Fruit fly (Drosophila melanogaster) whole organism, embryonic: ENCODE measurements around the gene sNPF-R.

Source experiments
- Awh ChIP-seq: fragments of 200-800 bp; sonication (Bioruptor generic); IDR thresholded peaks from 2 replicates; pipeline ENCODE4, ENCODE4 v1.3.6; 2022; ENCODE audit warnings: missing biosample characterization, missing genetic modification characterization
- BEAF-32 ChIP-seq: fragments of 200-800 bp; sonication (Bioruptor generic); optimal IDR thresholded peaks from 3 replicates; lab custom pipeline; 2017; ENCODE audit warnings: missing biosample characterization, missing genetic modification characterization, mild to moderate bottlenecking, moderate library complexity, missing genetic modification reagents
- Bdp1 ChIP-seq: fragments of 200-800 bp; sonication (Bioruptor generic); optimal IDR thresholded peaks from 3 replicates; lab custom pipeline; 2016; ENCODE audit warnings: missing biosample characterization, missing genetic modification characterization
- CG10366 ChIP-seq: fragments of 200-800 bp; sonication (Bioruptor generic); IDR thresholded peaks from 2 replicates; pipeline ENCODE4 v1.3.6; 2022; ENCODE audit warnings: missing biosample characterization, missing genetic modification characterization
- CG11695 ChIP-seq: fragments of 200-800 bp; sonication (Bioruptor generic); IDR thresholded peaks from 3 replicates; pipeline ENCODE4 v1.3.6; 2022; ENCODE audit warnings: missing biosample characterization, missing genetic modification characterization
- CG13296 ChIP-seq: fragments of 200-800 bp; sonication (Bioruptor generic); optimal IDR thresholded peaks from 3 replicates; lab custom pipeline; 2018; ENCODE audit warnings: missing biosample characterization, mild to moderate bottlenecking, missing genetic modification characterization
- CG14014 ChIP-seq: fragments of 200-800 bp; sonication (Bioruptor generic); IDR thresholded peaks from 2 replicates; pipeline ENCODE4 v1.3.6; 2022; ENCODE audit warnings: missing biosample characterization, missing genetic modification characterization
- CG15073 ChIP-seq: fragments of 200-800 bp; sonication (Bioruptor generic); optimal IDR thresholded peaks from 2 replicates; lab custom pipeline; 2016; ENCODE audit warnings: missing biosample characterization, missing genetic modification characterization
- CG15269 ChIP-seq: fragments of 200-800 bp; sonication (Bioruptor generic); optimal IDR thresholded peaks from 2 replicates; lab custom pipeline; 2018; ENCODE audit warnings: missing biosample characterization, mild to moderate bottlenecking, missing genetic modification characterization, moderate library complexity
- CG17361 ChIP-seq: fragments of 200-800 bp; sonication (Bioruptor generic); IDR thresholded peaks from 3 replicates; pipeline ENCODE4 v1.3.6; 2022; ENCODE audit warnings: missing biosample characterization, missing genetic modification characterization
- CG2120 ChIP-seq: fragments of 200-800 bp; sonication (Bioruptor generic); optimal IDR thresholded peaks from 3 replicates; lab custom pipeline; 2016; ENCODE audit warnings: missing biosample characterization, missing genetic modification characterization
- CG3065 ChIP-seq: fragments of 200-800 bp; sonication (Bioruptor generic); optimal IDR thresholded peaks from 2 replicates; lab custom pipeline; 2016; ENCODE audit warnings: missing biosample characterization, missing genetic modification characterization
- CG3281 ChIP-seq: fragments of 200-800 bp; sonication (Bioruptor generic); optimal IDR thresholded peaks from 3 replicates; lab custom pipeline; 2017; ENCODE audit warnings: missing biosample characterization, mild to moderate bottlenecking, missing genetic modification characterization
- CG33213 ChIP-seq: fragments of 200-800 bp; sonication (Bioruptor generic); optimal IDR thresholded peaks from 3 replicates; lab custom pipeline; 2016; ENCODE audit warnings: missing biosample characterization, missing genetic modification characterization
- CG34422 ChIP-seq: fragments of 200-800 bp; sonication (Bioruptor generic); IDR thresholded peaks from 3 replicates; pipeline ENCODE4 v1.3.6; 2022; ENCODE audit warnings: missing biosample characterization, missing genetic modification characterization
- CG8281 ChIP-seq: fragments of 200-800 bp; sonication (Bioruptor generic); optimal IDR thresholded peaks from 2 replicates; lab custom pipeline; 2018; ENCODE audit warnings: missing biosample characterization, mild to moderate bottlenecking, missing genetic modification characterization, moderate library complexity
- CG8290 ChIP-seq, 3 experiments: fragments of 200-800 bp; sonication (Bioruptor generic); optimal IDR thresholded peaks; 2 replicates each; lab custom pipeline; 2016 to 2019; ENCODE audit warnings: missing biosample characterization in 3 of 3, missing genetic modification characterization in 3 of 3, mild to moderate bottlenecking in 2 of 3, moderate library complexity in 1 of 3
- CTCF ChIP-seq: fragments of 200-800 bp; sonication (Bioruptor generic); optimal IDR thresholded peaks from 2 replicates; lab custom pipeline; 2017; ENCODE audit warnings: missing biosample characterization, mild to moderate bottlenecking, missing genetic modification characterization, moderate library complexity
- CoRest ChIP-seq: fragments of 200-800 bp; sonication (Bioruptor generic); optimal IDR thresholded peaks from 3 replicates; lab custom pipeline; 2018; ENCODE audit warnings: missing biosample characterization, mild to moderate bottlenecking, missing genetic modification characterization, moderate library complexity
- CrebB ChIP-seq: fragments of 200-800 bp; sonication (Bioruptor generic); optimal IDR thresholded peaks from 3 replicates; lab custom pipeline; 2018; ENCODE audit warnings: missing biosample characterization, mild to moderate bottlenecking, missing genetic modification characterization
- Deaf1 ChIP-seq: fragments of 200-800 bp; optimal IDR thresholded peaks from 3 replicates; lab custom pipeline; 2019; ENCODE audit warnings: missing biosample characterization, mild to moderate bottlenecking, missing genetic modification characterization, moderate library complexity
- Dfd ChIP-seq, 2 experiments: fragments of >200 bp; optimal IDR thresholded peaks; 2 replicates each; lab custom pipeline; 2017; ENCODE audit warnings: missing biosample characterization in 2 of 2, missing genetic modification characterization in 2 of 2
- Ets65A ChIP-seq: fragments of 200-800 bp; sonication (Bioruptor generic); peaks from one replicate; lab custom pipeline; 2016; ENCODE audit warnings: missing biosample characterization, missing genetic modification characterization
- Fer3 ChIP-seq: fragments of 200-800 bp; sonication (Bioruptor generic); optimal IDR thresholded peaks from 2 replicates; lab custom pipeline; 2018; ENCODE audit warnings: missing biosample characterization, mild to moderate bottlenecking, missing genetic modification characterization, moderate library complexity
- H2.0 ChIP-seq: fragments of 200-800 bp; sonication (Bioruptor generic); IDR thresholded peaks from 2 replicates; pipeline ENCODE4 v1.3.6; 2022; ENCODE audit warnings: missing biosample characterization, missing genetic modification characterization
- HHEX ChIP-seq: fragments of 200-800 bp; sonication (Bioruptor generic); optimal IDR thresholded peaks from 3 replicates; lab custom pipeline; 2017; ENCODE audit warnings: missing biosample characterization, mild to moderate bottlenecking, missing genetic modification characterization, missing genetic modification reagents
- Hmr ChIP-seq: fragments of 200-800 bp; sonication (Bioruptor generic); optimal IDR thresholded peaks from 3 replicates; lab custom pipeline; 2017; ENCODE audit warnings: mild to moderate bottlenecking, missing biosample characterization, missing genetic modification reagents, missing genetic modification characterization
- Kr ChIP-seq: fragments of 200-800 bp; sonication (Bioruptor generic); optimal IDR thresholded peaks from 2 replicates; lab custom pipeline; 2017; ENCODE audit warnings: missing biosample characterization, mild to moderate bottlenecking, missing genetic modification characterization
- Lpt ChIP-seq: fragments of >200 bp; optimal IDR thresholded peaks from 2 replicates; lab custom pipeline; 2018; ENCODE audit warnings: missing biosample characterization, missing genetic modification characterization
- Mes4 ChIP-seq: fragments of 200-800 bp; sonication (Bioruptor generic); optimal IDR thresholded peaks from 2 replicates; lab custom pipeline; 2016; ENCODE audit warnings: missing biosample characterization, missing genetic modification characterization
- Oli ChIP-seq: fragments of 200-800 bp; sonication (Bioruptor generic); optimal IDR thresholded peaks from 2 replicates; lab custom pipeline; 2018; ENCODE audit warnings: missing biosample characterization, mild to moderate bottlenecking, missing genetic modification characterization, moderate library complexity
- Sin3A ChIP-seq: fragments of >200 bp; optimal IDR thresholded peaks from 2 replicates; lab custom pipeline; 2018
- Six4 ChIP-seq: fragments of 200-800 bp; sonication (Bioruptor generic); optimal IDR thresholded peaks from 2 replicates; lab custom pipeline; 2016; ENCODE audit warnings: missing biosample characterization, missing genetic modification characterization
- Spps ChIP-seq: fragments of 200-800 bp; sonication (Bioruptor generic); optimal IDR thresholded peaks from 2 replicates; lab custom pipeline; 2018; ENCODE audit warnings: missing biosample characterization, mild to moderate bottlenecking, missing genetic modification characterization
- Xbp1 ChIP-seq: fragments of 200-800 bp; sonication (Bioruptor generic); optimal IDR thresholded peaks from 3 replicates; lab custom pipeline; 2016; ENCODE audit warnings: missing biosample characterization, mild to moderate bottlenecking, missing genetic modification characterization
- bowl ChIP-seq: fragments of 200-800 bp; sonication (Bioruptor generic); IDR thresholded peaks from 2 replicates; pipeline ENCODE4 v1.3.6; 2022; ENCODE audit warnings: missing biosample characterization, missing genetic modification characterization
- corto ChIP-seq: fragments of 200-800 bp; sonication (Bioruptor generic); optimal IDR thresholded peaks from 2 replicates; lab custom pipeline; 2016; ENCODE audit warnings: missing biosample characterization, mild to moderate bottlenecking, missing genetic modification characterization, moderate library complexity
- crc ChIP-seq: fragments of 200-800 bp; sonication (Bioruptor generic); optimal IDR thresholded peaks from 2 replicates; lab custom pipeline; 2016; ENCODE audit warnings: missing biosample characterization, missing genetic modification characterization
- dmrt11E ChIP-seq: fragments of 200-800 bp; sonication (Bioruptor generic); optimal IDR thresholded peaks from 3 replicates; lab custom pipeline; 2018; ENCODE audit warnings: missing biosample characterization, mild to moderate bottlenecking, missing genetic modification characterization, moderate library complexity
- ewg ChIP-seq: fragments of 200-800 bp; sonication (Bioruptor generic); optimal IDR thresholded peaks from 3 replicates; lab custom pipeline; 2017; ENCODE audit warnings: mild to moderate bottlenecking, missing biosample characterization, missing genetic modification reagents, missing genetic modification characterization
- insv ChIP-seq, 2 experiments: fragments of 200-800 bp; sonication (Bioruptor generic); optimal IDR thresholded peaks; 3 replicates each; lab custom pipeline; 2016 to 2018; ENCODE audit warnings: missing biosample characterization in 2 of 2, missing genetic modification characterization in 2 of 2
- jumu ChIP-seq: fragments of 200-800 bp; sonication (Bioruptor generic); optimal IDR thresholded peaks from 3 replicates; lab custom pipeline; 2016; ENCODE audit warnings: missing biosample characterization, missing genetic modification characterization
- kni ChIP-seq: fragments of 200-800 bp; sonication (Bioruptor generic); optimal IDR thresholded peaks from 3 replicates; lab custom pipeline; 2017; ENCODE audit warnings: mild to moderate bottlenecking, missing biosample characterization, missing genetic modification reagents, missing genetic modification characterization
- knrl ChIP-seq: fragments of 200-800 bp; sonication (Bioruptor generic); IDR thresholded peaks from 3 replicates; pipeline ENCODE4 v1.3.6; 2022; ENCODE audit warnings: missing biosample characterization, missing genetic modification characterization; ENCODE audit not compliant: partially characterized antibody
- pb ChIP-seq: fragments of 200-800 bp; sonication (Bioruptor generic); optimal IDR thresholded peaks from 3 replicates; lab custom pipeline; 2016; ENCODE audit warnings: missing biosample characterization, missing genetic modification characterization
- peb ChIP-seq: fragments of 200-800 bp; sonication (Bioruptor generic); IDR thresholded peaks from 2 replicates; pipeline ENCODE4 v1.3.6; 2022; ENCODE audit warnings: missing biosample characterization, missing genetic modification characterization
- pnt ChIP-seq: fragments of 200-800 bp; sonication (Bioruptor generic); optimal IDR thresholded peaks from 3 replicates; lab custom pipeline; 2016; ENCODE audit warnings: missing biosample characterization, missing genetic modification characterization
- sd ChIP-seq: fragments of 200-800 bp; sonication (Bioruptor generic); optimal IDR thresholded peaks from 3 replicates; lab custom pipeline; 2018; ENCODE audit warnings: missing biosample characterization, mild to moderate bottlenecking, missing genetic modification characterization, moderate library complexity
- seq ChIP-seq: fragments of 200-800 bp; sonication (Bioruptor generic); IDR thresholded peaks from 2 replicates; pipeline ENCODE4 v1.3.6; 2022; ENCODE audit warnings: missing biosample characterization, missing genetic modification characterization
- shn ChIP-seq: fragments of 200-800 bp; sonication (Bioruptor generic); optimal IDR thresholded peaks from 3 replicates; lab custom pipeline; 2016; ENCODE audit warnings: missing biosample characterization, missing genetic modification characterization
- slou ChIP-seq: fragments of 200-800 bp; sonication (Bioruptor generic); optimal IDR thresholded peaks from 3 replicates; lab custom pipeline; 2016; ENCODE audit warnings: missing biosample characterization, missing genetic modification characterization
- twi ChIP-seq: fragments of 200-800 bp; optimal IDR thresholded peaks from 2 replicates; lab custom pipeline; 2019; ENCODE audit warnings: missing biosample characterization, mild to moderate bottlenecking, missing genetic modification characterization, moderate library complexity
- wor ChIP-seq: fragments of 200-800 bp; sonication (Bioruptor generic); IDR thresholded peaks from 2 replicates; pipeline ENCODE4 v1.3.6; 2022; ENCODE audit warnings: missing biosample characterization, missing genetic modification characterization

Gene sNPF-R

dm6 chr3L:20062546-20062945 lies 26.3 kb downstream of the sNPF-R start (continued):
- TF ChIP-seq CoRest (tag; lab: Kevin White, UChicago) (no peak), CG13296 (GFP tag; lab: Kevin White, UChicago) (no peak), Mes4 (GFP tag; lab: Kevin White, UChicago) (no peak), H2.0 (GFP tag; lab: Robert Waterston, UW) (no peak), Sin3A (lab: Kevin White, UChicago) (no peak), Fer3 (tag; lab: Kevin White, UChicago) (no peak), kni (GFP tag; lab: Kevin White, UChicago) (no peak), Six4 (GFP tag; lab: Kevin White, UChicago) (no peak), Hmr (peak; percentile 55), Awh (GFP tag; lab: Robert Waterston, UW) (no peak), CG14014 (no peak), pnt (GFP tag; lab: Kevin White, UChicago) (no peak), insv (GFP tag; optimal IDR thresholded peaks at IDR 0.05; lab: Kevin White, UChicago) (no peak), Dfd (GFP tag; optimal IDR thresholded peaks at IDR 0.05; lab: Kevin White, UChicago) (no peak), Spps (no peak), HHEX (GFP tag; lab: Kevin White, UChicago) (no peak), CG8290 (GFP tag; optimal IDR thresholded peaks at IDR 0.05; lab: Kevin White, UChicago) (no peak), CG8290 (tag; optimal IDR thresholded peaks at IDR 0.05; lab: Kevin White, UChicago) (no peak), Oli (tag; lab: Kevin White, UChicago) (no peak), Deaf1 (tag; lab: Kevin White, UChicago) (no peak), CG17361 (GFP tag; lab: Robert Waterston, UW) (no peak), wor (no peak), BEAF-32 (GFP tag; lab: Kevin White, UChicago) (no peak), shn (GFP tag; lab: Kevin White, UChicago) (no peak), seq (GFP tag; lab: Robert Waterston, UW) (0 out of 2 replicates have a peak, but pooled peaks have one; percentile 54), CG3281 (GFP tag; lab: Kevin White, UChicago) (peak; percentile 28), CG33213 (GFP tag; lab: Kevin White, UChicago) (no peak), CTCF (GFP tag; lab: Kevin White, UChicago) (no peak), sd (tag; lab: Kevin White, UChicago) (no peak), CG15269 (tag; lab: Kevin White, UChicago) (peak; percentile 34), CG3065 (GFP tag; lab: Kevin White, UChicago) (no peak), Kr (GFP tag; lab: Kevin White, UChicago) (no peak), Lpt (no peak), jumu (GFP tag; lab: Kevin White, UChicago) (no peak), corto (no peak), Bdp1 (GFP tag; lab: Kevin White, UChicago) (no peak), CG10366 (GFP tag; lab: Robert Waterston, UW) (no peak), pb (GFP tag; lab: Kevin White, UChicago) (no peak), Ets65A (GFP tag; lab: Kevin White, UChicago) (peak; percentile 24), Xbp1 (GFP tag; lab: Kevin White, UChicago) (no peak), dmrt11E (tag; lab: Kevin White, UChicago) (no peak), slou (GFP tag; lab: Kevin White, UChicago) (no peak), CG11695 (GFP tag; lab: Robert Waterston, UW) (no peak), CG15073 (GFP tag; lab: Kevin White, UChicago) (no peak), peb (no peak), CG2120 (GFP tag; lab: Kevin White, UChicago) (peak; percentile 55), twi (tag; lab: Kevin White, UChicago) (no peak), CrebB (tag; lab: Kevin White, UChicago) (no peak), CG34422 (GFP tag; lab: Robert Waterston, UW) (no peak), ewg (GFP tag; lab: Kevin White, UChicago) (no peak), knrl (GFP tag; lab: Robert Waterston, UW) (no peak), crc (GFP tag; lab: Kevin White, UChicago) (no peak), CG8281 (tag; lab: Kevin White, UChicago) (no peak), bowl (GFP tag; lab: Robert Waterston, UW) (no peak)
